Worm (Caenorhabditis elegans): ENCODE measurements around the gene ttr-50.

ttr-50 gene

ce11 chrIV:11635437-11636408 is 5.1 kb downstream of the ttr-50 start, which contains the start of gene mars-1 (continued):
- no peak for TF ChIP-seq C34B4.2 (tag; optimal IDR thresholded peaks at IDR 0.05)
- peak; percentile 68 for TF ChIP-seq hpl-2 (GFP tag; optimal IDR thresholded peaks at IDR 0.05)
- no peak for TF ChIP-seq sptf-1 (tag; optimal IDR thresholded peaks at IDR 0.05)
- TF ChIP-seq aly-2 (tag; optimal IDR thresholded peaks at IDR 0.05), result peak; percentile 55
- TF ChIP-seq hlh-17 (GFP tag; optimal IDR thresholded peaks at IDR 0.05; ENCODE audit: borderline replicate concordance), result no peak
- TF ChIP-seq C16A3.4 (tag; optimal IDR thresholded peaks at IDR 0.05), result peak; percentile 89
- TF ChIP-seq ces-1 (GFP tag; optimal IDR thresholded peaks at IDR 0.05), result no peak
- no peak for TF ChIP-seq zip-4 (GFP tag; optimal IDR thresholded peaks at IDR 0.05)
- TF ChIP-seq grh-1 (GFP tag; IDR thresholded peaks at IDR 0.05), result no peak; the same call in 1 of the 2 replicates
- TF ChIP-seq ceh-82 (tag; optimal IDR thresholded peaks at IDR 0.05), result peak; percentile 12 to 53 (median 49)
- peak; percentile 51 for TF ChIP-seq nhr-237 (tag; optimal IDR thresholded peaks at IDR 0.05)
- peak; percentile 60 for TF ChIP-seq jun-1 (tag; optimal IDR thresholded peaks at IDR 0.05)
- peak; percentile 60; the same call in 1 of the 2 replicates for TF ChIP-seq ceh-88 (GFP tag; IDR thresholded peaks at IDR 0.05)
- no peak for TF ChIP-seq alr-1 (tag; optimal IDR thresholded peaks at IDR 0.05; ENCODE audit: borderline replicate concordance)
- peak; percentile 55 for TF ChIP-seq ceh-63 (GFP tag; optimal IDR thresholded peaks at IDR 0.05)
- TF ChIP-seq ets-5 (GFP tag; IDR thresholded peaks at IDR 0.05), result no peak
- TF ChIP-seq nhr-19 (GFP tag; conservative IDR thresholded peaks at IDR 0.05), result peak; percentile 51
- peak; percentile 74 for TF ChIP-seq nhr-77 (tag; optimal IDR thresholded peaks at IDR 0.05)
- no peak for TF ChIP-seq efl-3 (GFP tag; optimal IDR thresholded peaks at IDR 0.05)
- TF ChIP-seq unc-86 (tag; optimal IDR thresholded peaks at IDR 0.05), result peak; percentile 56
- TF ChIP-seq snu-23 (GFP tag; optimal IDR thresholded peaks at IDR 0.05), result peak; percentile 85
- TF ChIP-seq egl-27 (tag; optimal IDR thresholded peaks at IDR 0.05), result no peak
- no peak for TF ChIP-seq mab-9 (GFP tag; IDR thresholded peaks at IDR 0.05)
- peak; percentile 81 for TF ChIP-seq nhr-85 (tag)
- TF ChIP-seq nhr-76 (tag; optimal IDR thresholded peaks at IDR 0.05), result no peak
- TF ChIP-seq unc-30 (tag; optimal IDR thresholded peaks at IDR 0.05), result no peak
- TF ChIP-seq fos-1 (tag; optimal IDR thresholded peaks at IDR 0.05), result no peak
- TF ChIP-seq lsy-2 (tag; optimal IDR thresholded peaks at IDR 0.05), result peak; percentile 65 to 88
- TF ChIP-seq nhr-84 (tag; optimal IDR thresholded peaks at IDR 0.05), result no peak
- TF ChIP-seq ceh-90 (tag; optimal IDR thresholded peaks at IDR 0.05), result peak; percentile 45
- no peak for TF ChIP-seq fkh-4 (tag; optimal IDR thresholded peaks at IDR 0.05; ENCODE audit: borderline replicate concordance)
- peak; percentile 30 for TF ChIP-seq lin-13 (GFP tag; optimal IDR thresholded peaks at IDR 0.05)
- no peak for TF ChIP-seq ama-1 (optimal IDR thresholded peaks at IDR 0.05)
- TF ChIP-seq Y116A8C.19 (tag; optimal IDR thresholded peaks at IDR 0.05; ENCODE audit: borderline replicate concordance), result no peak
- no peak for TF ChIP-seq pag-3 (tag; optimal IDR thresholded peaks at IDR 0.05; ENCODE audit: borderline replicate concordance, insufficient read depth)
- TF ChIP-seq lin-39 (tag; optimal IDR thresholded peaks at IDR 0.05), result no peak
- peak; percentile 89 for TF ChIP-seq nhr-71 (tag; optimal IDR thresholded peaks at IDR 0.05)
- TF ChIP-seq nhr-90 (tag; optimal IDR thresholded peaks at IDR 0.05; ENCODE audit: poor library complexity), result peak; percentile 80
- TF ChIP-seq nhr-11 (tag; optimal IDR thresholded peaks at IDR 0.05), result no peak
- peak; percentile 16 for TF ChIP-seq elt-2 (tag; optimal IDR thresholded peaks at IDR 0.05)
- no peak for TF ChIP-seq tlp-1 (tag; optimal IDR thresholded peaks at IDR 0.05)
- TF ChIP-seq unc-130 (tag; optimal IDR thresholded peaks at IDR 0.05), result peak; percentile 37
- peak in 1 of 6 experiments; percentile 14 for TF ChIP-seq elt-3 (tag; optimal IDR thresholded peaks at IDR 0.05)
- TF ChIP-seq mdl-1 (tag; optimal IDR thresholded peaks at IDR 0.05), result no peak
- peak; percentile 80 for TF ChIP-seq isw-1 (GFP tag; IDR thresholded peaks at IDR 0.05)
- peak; percentile 7; the same call in 1 of the 2 replicates for TF ChIP-seq unc-98 (GFP tag; IDR thresholded peaks at IDR 0.05)
- peak; percentile 52 for TF ChIP-seq dsc-1 (tag; optimal IDR thresholded peaks at IDR 0.05)
- peak; percentile 84 for TF ChIP-seq mep-1 (tag; optimal IDR thresholded peaks at IDR 0.05)
- peak; percentile 17 for TF ChIP-seq snpc-4 (tag; optimal IDR thresholded peaks at IDR 0.05)
- TF ChIP-seq fkh-8 (tag; optimal IDR thresholded peaks at IDR 0.05), result peak; percentile 86

Measured in whole organism, L1 larva.